Worm (Caenorhabditis elegans) whole organism, L2 larva: ENCODE results near the gene lgc-20.

ENCODE experiments used
- mdl-1 ChIP-seq, 2 experiments: fragments of 150-350 bp in 1 of 2; sonication (generic microtip) in 1 of 2; optimal IDR thresholded peaks; 2 replicates each; lab custom pipeline; 2017; ENCODE audit warnings: missing biosample characterization in 2 of 2, missing genetic modification characterization in 2 of 2
- sma-3 ChIP-seq: sonication (generic microtip); optimal IDR thresholded peaks from 2 replicates; lab custom pipeline; 2016; ENCODE audit warnings: missing genetic modification reagents, missing genetic modification characterization, missing compliant biosample characterization

- TF ChIP-seq mdl-1 (tag; optimal IDR thresholded peaks at IDR 0.05; lab: Kevin White, UChicago) (no peak), sma-3 (no peak)
Measured at ce11 chrII:11336163-11336562, 7.2 kb downstream of the lgc-20 start.
